Fruit fly (Drosophila melanogaster) whole organism, pupa: ENCODE data around the gene Art9.
A peak's percentile ranks its signal among the peaks of the same experiment; 100 is the strongest.

Source experiments
- CG10348 ChIP-seq: fragments of 200-800 bp; sonication (Bioruptor generic); IDR thresholded peaks from 2 replicates; pipeline ENCODE4 v1.3.6; 2022; ENCODE audit warnings: missing biosample characterization, missing genetic modification characterization
- CG12605 ChIP-seq: fragments of 200-800 bp; sonication (Bioruptor generic); IDR thresholded peaks from 2 replicates; pipeline ENCODE4 v1.3.6; 2022; ENCODE audit warnings: missing biosample characterization, missing genetic modification characterization
- CG13204 ChIP-seq: fragments of 200-800 bp; sonication (Bioruptor generic); optimal IDR thresholded peaks from 2 replicates; lab custom pipeline; 2018; ENCODE audit warnings: missing biosample characterization, mild to moderate bottlenecking, missing genetic modification characterization, moderate library complexity
- CG14655 ChIP-seq: fragments of 200-800 bp; sonication (Bioruptor generic); optimal IDR thresholded peaks from 3 replicates; lab custom pipeline; 2017; ENCODE audit warnings: mild to moderate bottlenecking, missing biosample characterization, missing genetic modification reagents, missing genetic modification characterization
- CG15710 ChIP-seq: fragments of 200-800 bp; sonication (Bioruptor generic); optimal IDR thresholded peaks from 2 replicates; lab custom pipeline; 2018; ENCODE audit warnings: missing biosample characterization, mild to moderate bottlenecking, missing genetic modification characterization, moderate library complexity
- CG17806 ChIP-seq: fragments of 200-800 bp; sonication (Bioruptor generic); optimal IDR thresholded peaks from 2 replicates; lab custom pipeline; 2018; ENCODE audit warnings: missing biosample characterization, mild to moderate bottlenecking, missing genetic modification characterization, moderate library complexity
- CG32121 ChIP-seq: fragments of 200-800 bp; sonication (Bioruptor generic); IDR thresholded peaks from 2 replicates; pipeline ENCODE4 v1.3.6; 2022; ENCODE audit warnings: missing biosample characterization, missing genetic modification characterization
- CG34367 ChIP-seq: fragments of 200-800 bp; sonication (Bioruptor generic); optimal IDR thresholded peaks from 2 replicates; lab custom pipeline; 2018; ENCODE audit warnings: missing biosample characterization, mild to moderate bottlenecking, missing genetic modification characterization
- CG4496 ChIP-seq: fragments of 200-800 bp; sonication (Bioruptor generic); IDR thresholded peaks from 3 replicates; pipeline ENCODE4 v1.3.6; 2022; ENCODE audit warnings: missing biosample characterization, missing genetic modification characterization
- CG8159 ChIP-seq: fragments of 200-800 bp; sonication (Bioruptor generic); optimal IDR thresholded peaks from 3 replicates; lab custom pipeline; 2018; ENCODE audit warnings: missing biosample characterization, mild to moderate bottlenecking, missing genetic modification characterization, moderate library complexity
- CG8301 ChIP-seq: fragments of 200-800 bp; sonication (Bioruptor generic); optimal IDR thresholded peaks from 2 replicates; lab custom pipeline; 2018; ENCODE audit warnings: missing biosample characterization, mild to moderate bottlenecking, missing genetic modification characterization
- CG9948 ChIP-seq: fragments of 200-800 bp; sonication (Bioruptor generic); optimal IDR thresholded peaks from 2 replicates; lab custom pipeline; 2018; ENCODE audit warnings: missing biosample characterization, mild to moderate bottlenecking, missing genetic modification characterization, moderate library complexity
- D1 ChIP-seq: fragments of 200-800 bp; sonication (Bioruptor generic); optimal IDR thresholded peaks from 2 replicates; lab custom pipeline; 2018; ENCODE audit warnings: missing biosample characterization, mild to moderate bottlenecking, missing genetic modification characterization, moderate library complexity
- EcR ChIP-seq: fragments of 200-800 bp; sonication (Bioruptor generic); optimal IDR thresholded peaks from 3 replicates; lab custom pipeline; 2019; ENCODE audit warnings: missing biosample characterization, missing genetic modification characterization, mild to moderate bottlenecking, moderate library complexity, missing genetic modification reagents
- Ets98B ChIP-seq: fragments of 200-800 bp; sonication (Bioruptor generic); IDR thresholded peaks from 2 replicates; pipeline ENCODE4 v1.3.6; 2022; ENCODE audit warnings: missing biosample characterization, missing genetic modification characterization
- Pif1A ChIP-seq: fragments of 200-800 bp; sonication (Bioruptor generic); optimal IDR thresholded peaks from 3 replicates; lab custom pipeline; 2016; ENCODE audit warnings: missing biosample characterization, missing genetic modification characterization
- Pif1B ChIP-seq: fragments of 200-800 bp; sonication (Bioruptor generic); optimal IDR thresholded peaks from 3 replicates; lab custom pipeline; 2016; ENCODE audit warnings: missing biosample characterization, missing genetic modification characterization
- Snoo ChIP-seq: fragments of 200-800 bp; sonication (Bioruptor generic); optimal IDR thresholded peaks from 3 replicates; lab custom pipeline; 2017; ENCODE audit warnings: missing biosample characterization, mild to moderate bottlenecking, missing genetic modification characterization, inconsistent platforms
- fd96Ca ChIP-seq: fragments of 200-800 bp; sonication (Bioruptor generic); IDR thresholded peaks from 3 replicates; pipeline ENCODE4 v1.3.6; 2022; ENCODE audit warnings: missing biosample characterization, missing genetic modification characterization
- gl ChIP-seq: fragments of 200-800 bp; sonication (Bioruptor generic); optimal IDR thresholded peaks from 2 replicates; lab custom pipeline; 2018; ENCODE audit warnings: missing biosample characterization, mild to moderate bottlenecking, missing genetic modification characterization
- rn ChIP-seq: fragments of 200-800 bp; sonication (Bioruptor generic); IDR thresholded peaks from 2 replicates; pipeline ENCODE4 v1.3.6; 2022; ENCODE audit warnings: missing biosample characterization, missing genetic modification characterization

Art9 gene

dm6 chr3R:13907355-13908105 lies 35.7 kb downstream of the Art9 start:
- TF ChIP-seq fd96Ca (GFP tag; lab: Robert Waterston, UW): no peak
- TF ChIP-seq CG9948 (tag; lab: Kevin White, UChicago): peak; percentile 18
- TF ChIP-seq, all 21 proteins: peak for 1

dm6 chr3R:13906759-13907158 lies 36.5 kb downstream of the Art9 start:
- TF ChIP-seq rn (GFP tag; lab: Robert Waterston, UW): no peak
- TF ChIP-seq CG10348 (GFP tag; lab: Robert Waterston, UW): no peak
- no peak for TF ChIP-seq gl (tag; lab: Kevin White, UChicago)
- no peak for TF ChIP-seq D1 (tag; lab: Kevin White, UChicago)
- no peak for TF ChIP-seq fd96Ca (GFP tag; lab: Robert Waterston, UW)
- no peak for TF ChIP-seq CG34367 (tag; lab: Kevin White, UChicago)
- TF ChIP-seq CG17806 (tag; lab: Kevin White, UChicago): no peak
- TF ChIP-seq CG4496: no peak
- TF ChIP-seq Pif1A (GFP tag; lab: Kevin White, UChicago): no peak
- no peak for TF ChIP-seq CG14655
- no peak for TF ChIP-seq CG9948 (tag; lab: Kevin White, UChicago)
- TF ChIP-seq CG8301 (tag; lab: Kevin White, UChicago): no peak
- TF ChIP-seq CG32121 (GFP tag; lab: Robert Waterston, UW): no peak
- no peak for TF ChIP-seq CG13204 (GFP tag; lab: Kevin White, UChicago)

dm6 chr3R:13901543-13901945 lies 41.7 kb downstream of the Art9 start, which contains the start of gene ems:
Gene ems, plus strand, starts transcription at chr3R:13901853.
- no peak for TF ChIP-seq Pif1B (GFP tag; lab: Kevin White, UChicago)
- TF ChIP-seq gl (tag; lab: Kevin White, UChicago): peak; percentile 61
- no peak for TF ChIP-seq CG17806 (tag; lab: Kevin White, UChicago)
- peak; percentile 60; the same call in 2 of the 3 replicates for TF ChIP-seq fd96Ca (GFP tag; lab: Robert Waterston, UW)
- TF ChIP-seq CG4496: peak; percentile 67; the same call in 2 of the 3 replicates
- TF ChIP-seq CG15710 (tag; lab: Kevin White, UChicago): no peak
- TF ChIP-seq CG13204 (GFP tag; lab: Kevin White, UChicago): no peak

- TF ChIP-seq fd96Ca (GFP tag; lab: Robert Waterston, UW): no peak
These were observed 43.5 kb downstream of the Art9 start for dm6 chr3R:13899727-13900209.

- TF ChIP-seq Pif1B (GFP tag; lab: Kevin White, UChicago): no peak
- TF ChIP-seq CG14655: no peak
- TF ChIP-seq CG13204 (GFP tag; lab: Kevin White, UChicago): no peak
- TF ChIP-seq D1 (tag; lab: Kevin White, UChicago): no peak
- TF ChIP-seq CG10348 (GFP tag; lab: Robert Waterston, UW): no peak
- no peak for TF ChIP-seq CG4496
- no peak for TF ChIP-seq CG17806 (tag; lab: Kevin White, UChicago)
- TF ChIP-seq CG34367 (tag; lab: Kevin White, UChicago): no peak
- no peak for TF ChIP-seq CG32121 (GFP tag; lab: Robert Waterston, UW)
- no peak for TF ChIP-seq Pif1A (GFP tag; lab: Kevin White, UChicago)
- TF ChIP-seq EcR (GFP tag; lab: Kevin White, UChicago): no peak
These were observed 46.4 kb downstream of the Art9 start for dm6 chr3R:13896854-13897253.

dm6 chr3R:13895602-13896001 lies 47.7 kb downstream of the Art9 start:
- TF ChIP-seq CG13204 (GFP tag; lab: Kevin White, UChicago) (no peak), CG8159 (tag; lab: Kevin White, UChicago) (no peak), gl (tag; lab: Kevin White, UChicago) (no peak), Ets98B (GFP tag; lab: Robert Waterston, UW) (no peak), CG15710 (tag; lab: Kevin White, UChicago) (no peak), D1 (tag; lab: Kevin White, UChicago) (no peak), CG17806 (tag; lab: Kevin White, UChicago) (no peak), Pif1A (GFP tag; lab: Kevin White, UChicago) (no peak), CG14655 (no peak), CG8301 (tag; lab: Kevin White, UChicago) (no peak), CG32121 (GFP tag; lab: Robert Waterston, UW) (no peak)

dm6 chr3R:13894756-13895155 lies 48.5 kb downstream of the Art9 start:
- TF ChIP-seq CG10348 (GFP tag; lab: Robert Waterston, UW) (no peak), CG8301 (tag; lab: Kevin White, UChicago) (no peak), gl (tag; lab: Kevin White, UChicago) (no peak), CG15710 (tag; lab: Kevin White, UChicago) (no peak), CG9948 (tag; lab: Kevin White, UChicago) (no peak), CG12605 (GFP tag; lab: Robert Waterston, UW) (no peak), CG8159 (tag; lab: Kevin White, UChicago) (no peak), Pif1A (GFP tag; lab: Kevin White, UChicago) (no peak), CG32121 (GFP tag; lab: Robert Waterston, UW) (no peak), EcR (GFP tag; lab: Kevin White, UChicago) (no peak), CG17806 (tag; lab: Kevin White, UChicago) (no peak), rn (GFP tag; lab: Robert Waterston, UW) (no peak), CG34367 (tag; lab: Kevin White, UChicago) (no peak), CG14655 (no peak), Pif1B (GFP tag; lab: Kevin White, UChicago) (no peak), CG13204 (GFP tag; lab: Kevin White, UChicago) (no peak), D1 (tag; lab: Kevin White, UChicago) (no peak), CG4496 (no peak), Snoo (tag; lab: Kevin White, UChicago) (no peak)
- TF ChIP-seq, all 21 proteins: peak for 0
